Worm (Caenorhabditis elegans) whole organism, young adult: ENCODE measurements around the gene fbxb-90.

Experiments used
- akir-1 ChIP-seq: fragments of 200-800 bp; sonication (Bioruptor generic); optimal IDR thresholded peaks from 2 replicates; lab custom pipeline; 2018; ENCODE audit warnings: mild to moderate bottlenecking, missing genetic modification characterization, moderate library complexity, missing compliant biosample characterization
- pha-4 ChIP-seq: fragments of 150-350 bp; sonication (generic microtip); optimal IDR thresholded peaks from 2 replicates; lab custom pipeline; 2014; ENCODE audit warnings: missing biosample characterization, missing genetic modification reagents, missing genetic modification characterization
- somi-1 ChIP-seq: fragments of 200-800 bp; sonication (Bioruptor generic); optimal IDR thresholded peaks from 2 replicates; lab custom pipeline; 2018; ENCODE audit warnings: mild to moderate bottlenecking, missing genetic modification characterization, missing compliant biosample characterization

DNA sequence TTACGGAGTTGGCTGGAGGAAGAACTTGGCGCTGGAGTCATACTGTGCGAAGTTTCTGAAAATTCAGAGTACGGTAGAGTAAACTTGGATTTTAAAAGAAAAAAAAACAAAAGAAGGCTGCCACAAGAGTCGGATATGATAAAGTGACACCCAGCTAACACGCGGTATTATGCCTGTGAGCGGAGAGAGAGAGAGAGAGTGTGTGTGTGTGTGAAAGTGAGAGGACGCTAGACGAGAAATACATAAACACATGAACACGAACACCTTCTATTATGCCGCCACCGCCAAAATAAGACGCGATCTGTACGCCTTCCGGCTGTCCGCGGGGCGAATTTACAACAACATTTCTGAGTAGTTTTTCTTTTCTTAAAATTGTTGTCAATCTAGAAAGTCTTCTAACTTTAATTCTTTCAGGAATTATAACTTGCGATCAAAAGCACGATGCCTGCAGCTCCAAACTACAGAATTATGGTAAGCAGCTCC is 11.7 kb downstream of the fbxb-90 start, which contains the start of gene F12E12.6:
- TF ChIP-seq somi-1 (no peak), akir-1 (GFP tag; lab: Kevin White, UChicago) (no peak), pha-4 (tag; lab: Kevin White, UChicago) (no peak)
